Worm (Caenorhabditis elegans): ENCODE data around the gene gadr-2.

The gadr-2 gene

ce11 chrIV:9513360-9513777 is 28.4 kb upstream of the gadr-2 start (continued):
- TF ChIP-seq dpl-1 (GFP tag; optimal IDR thresholded peaks at IDR 0.05) (no peak), nhr-90 (tag; optimal IDR thresholded peaks at IDR 0.05) (peak; percentile 23), B0336.3 (GFP tag; IDR thresholded peaks at IDR 0.05) (0 out of 2 replicates have a peak, but pooled peaks have one; percentile 13), D2030.7 (GFP tag; IDR thresholded peaks at IDR 0.05) (no peak), mcd-1 (GFP tag; IDR thresholded peaks at IDR 0.05) (0 out of 2 replicates have a peak, but pooled peaks have one; percentile 26)

DNA sequence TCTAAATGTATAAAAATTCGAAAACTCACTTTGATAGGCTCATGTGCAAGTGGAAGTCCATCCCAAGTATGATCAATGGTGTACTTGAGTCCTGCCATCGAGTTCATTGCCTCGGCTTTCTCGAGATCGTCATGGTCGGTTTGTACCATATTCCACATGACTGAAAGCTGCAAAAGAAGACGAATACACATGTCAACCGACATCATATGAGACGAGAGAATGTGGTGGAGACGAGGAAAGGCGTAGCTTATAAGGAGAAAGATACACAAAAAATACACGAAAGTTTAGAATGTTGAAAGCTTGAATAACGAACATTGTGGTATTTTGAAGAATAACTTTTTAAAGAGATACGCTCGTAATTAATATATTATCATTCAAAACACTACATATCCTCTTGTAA is 27.9 kb upstream of the gadr-2 start, which contains the start of gene C33A12.3:
Gene C33A12.3 (minus strand): TSS at position 167 of the 400 bp plus-strand sequence.
- TF ChIP-seq ztf-3 (GFP tag; optimal IDR thresholded peaks at IDR 0.05) (no peak), ztf-25 (GFP tag; IDR thresholded peaks at IDR 0.05) (no peak), sdz-38 (tag; optimal IDR thresholded peaks at IDR 0.05) (no peak), bed-1 (GFP tag; IDR thresholded peaks at IDR 0.05) (no peak), B0336.3 (GFP tag; IDR thresholded peaks at IDR 0.05) (no peak), hsf-1 (GFP tag; IDR thresholded peaks at IDR 0.05) (no peak), lin-26 (GFP tag; IDR thresholded peaks at IDR 0.05) (no peak), hmg-20 (GFP tag; IDR thresholded peaks at IDR 0.05) (no peak), madf-8 (GFP tag; conservative IDR thresholded peaks at IDR 0.05) (no peak), hmg-1.2 (GFP tag; IDR thresholded peaks at IDR 0.05) (no peak), Y53F4B.3 (GFP tag; IDR thresholded peaks at IDR 0.05) (no peak), snpc-1.1 (tag; optimal IDR thresholded peaks at IDR 0.05; ENCODE audit: insufficient read depth) (no peak)

- 0 out of 2 replicates have a peak, but pooled peaks have one; percentile 10 for TF ChIP-seq dox-1 (GFP tag; IDR thresholded peaks at IDR 0.05)
- no peak for TF ChIP-seq unc-130 (GFP tag; optimal IDR thresholded peaks at IDR 0.05)
- peak; percentile 4; the same call in 1 of the 2 replicates for TF ChIP-seq pbrm-1 (GFP tag; IDR thresholded peaks at IDR 0.05)
- TF ChIP-seq atf-7 (tag; optimal IDR thresholded peaks at IDR 0.05), result no peak
- peak; percentile 53; the same call in 1 of the 2 replicates for TF ChIP-seq B0336.3 (GFP tag; IDR thresholded peaks at IDR 0.05)
- no peak for TF ChIP-seq ZK185.1 (tag; optimal IDR thresholded peaks at IDR 0.05; ENCODE audit: poor library complexity, severe bottlenecking)
- no peak for TF ChIP-seq nfya-1 (tag; optimal IDR thresholded peaks at IDR 0.05; ENCODE audit: borderline replicate concordance, insufficient read depth)
- TF ChIP-seq madf-8 (GFP tag; conservative IDR thresholded peaks at IDR 0.05), result 0 out of 2 replicates have a peak, but pooled peaks have one; percentile 3
- no peak for TF ChIP-seq lin-54 (GFP tag; optimal IDR thresholded peaks at IDR 0.05)
- TF ChIP-seq rcor-1 (GFP tag; IDR thresholded peaks at IDR 0.05), result no peak
- no peak for TF ChIP-seq lir-1 (GFP tag; conservative IDR thresholded peaks at IDR 0.05)
- TF ChIP-seq pha-4 (tag; optimal IDR thresholded peaks at IDR 0.05), result no peak
- TF ChIP-seq bed-2 (GFP tag; IDR thresholded peaks at IDR 0.05), result no peak
- TF ChIP-seq tbp1 (GFP tag; optimal IDR thresholded peaks at IDR 0.05), result peak; percentile 47
- no peak for TF ChIP-seq mxl-1 (tag; optimal IDR thresholded peaks at IDR 0.05)
- TF ChIP-seq F33H1.4 (GFP tag; IDR thresholded peaks at IDR 0.05), result no peak
- TF ChIP-seq snpc-1.3 (tag; optimal IDR thresholded peaks at IDR 0.05; ENCODE audit: insufficient read depth), result peak; percentile 19
- no peak for TF ChIP-seq ceh-91 (GFP tag; IDR thresholded peaks at IDR 0.05)
- TF ChIP-seq sptf-2 (GFP tag; optimal IDR thresholded peaks at IDR 0.05), result no peak
- no peak for TF ChIP-seq akir-1 (GFP tag; optimal IDR thresholded peaks at IDR 0.05)
- TF ChIP-seq snpc-3.4 (tag; optimal IDR thresholded peaks at IDR 0.05), result peak; percentile 93
- TF ChIP-seq ceh-100 (GFP tag; IDR thresholded peaks at IDR 0.05), result no peak
- TF ChIP-seq lin-40 (tag; optimal IDR thresholded peaks at IDR 0.05), result no peak
- TF ChIP-seq mcd-1 (GFP tag; IDR thresholded peaks at IDR 0.05), result no peak
- TF ChIP-seq Y56A3A.18 (GFP tag; IDR thresholded peaks at IDR 0.05), result no peak
- peak; percentile 96 for TF ChIP-seq snpc-1.1 (tag; optimal IDR thresholded peaks at IDR 0.05; ENCODE audit: insufficient read depth)
- no peak for TF ChIP-seq mel-28 (tag; optimal IDR thresholded peaks at IDR 0.05; ENCODE audit: borderline replicate concordance)
- no peak for TF ChIP-seq chd-7 (tag; optimal IDR thresholded peaks at IDR 0.05)
- TF ChIP-seq K12H6.12 (tag; optimal IDR thresholded peaks at IDR 0.05), result no peak
- no peak for TF ChIP-seq Y53G8AR.9 (GFP tag; conservative IDR thresholded peaks at IDR 0.05)
- TF ChIP-seq somi-1 (GFP tag; optimal IDR thresholded peaks at IDR 0.05), result no peak
- no peak for TF ChIP-seq dpl-1 (GFP tag; optimal IDR thresholded peaks at IDR 0.05)
- TF ChIP-seq C17E4.6 (GFP tag; IDR thresholded peaks at IDR 0.05), result no peak
Observed at ce11 chrIV:9511640-9512039, 26.7 kb upstream of the gadr-2 start.

All from whole organism, young adult.